Worm (Caenorhabditis elegans) whole organism, mixed stage, embryonic: ENCODE measurements around the gene hsp-6.

Experiments used
- ceh-39 ChIP-seq: fragments of 150-350 bp; optimal IDR thresholded peaks from 2 replicates; lab custom pipeline; 2014; ENCODE audit warnings: missing biosample characterization, missing genetic modification characterization
- ceh-43 ChIP-seq: fragments of 200-800 bp; sonication (Bioruptor generic); optimal IDR thresholded peaks from 2 replicates; lab custom pipeline; 2018; ENCODE audit warnings: mild to moderate bottlenecking, missing genetic modification characterization, moderate library complexity, missing compliant biosample characterization
- ces-1 ChIP-seq: fragments of 150-350 bp; optimal IDR thresholded peaks from 2 replicates; lab custom pipeline; 2014; ENCODE audit warnings: missing biosample characterization, missing genetic modification reagents, missing genetic modification characterization
- elt-1 ChIP-seq: sonication (generic microtip); optimal IDR thresholded peaks from 2 replicates; lab custom pipeline; 2017; ENCODE audit warnings: missing genetic modification characterization, mild to moderate bottlenecking, missing compliant biosample characterization, antibody characterized with exemption, moderate library complexity, borderline replicate concordance; ENCODE audit not compliant: insufficient read depth
- elt-3 ChIP-seq: fragments of 150-350 bp; optimal IDR thresholded peaks from 2 replicates; lab custom pipeline; 2014; ENCODE audit warnings: missing biosample characterization, missing genetic modification characterization
- lin-13 ChIP-seq: fragments of 150-350 bp; optimal IDR thresholded peaks from 2 replicates; lab custom pipeline; 2014; ENCODE audit warnings: missing biosample characterization, missing genetic modification characterization
- mep-1 ChIP-seq: fragments of 150-350 bp; optimal IDR thresholded peaks from 2 replicates; lab custom pipeline; 2017; ENCODE audit warnings: missing biosample characterization, missing genetic modification reagents, missing genetic modification characterization, inconsistent platforms
- unc-39 ChIP-seq: fragments of 150-350 bp; optimal IDR thresholded peaks from 2 replicates; lab custom pipeline; 2014; ENCODE audit warnings: missing biosample characterization, missing genetic modification characterization
- ztf-11 ChIP-seq: fragments of 150-350 bp; optimal IDR thresholded peaks from 2 replicates; lab custom pipeline; 2014; ENCODE audit warnings: missing biosample characterization, missing genetic modification characterization

- TF ChIP-seq mep-1 (tag; lab: Kevin White, UChicago) (no peak), elt-3 (tag; lab: Kevin White, UChicago) (no peak), ceh-39 (tag; lab: Kevin White, UChicago) (no peak), elt-1 (tag; lab: Kevin White, UChicago) (no peak), ces-1 (GFP tag; lab: Kevin White, UChicago) (no peak), unc-39 (tag; lab: Kevin White, UChicago) (no peak), ceh-43 (no peak), ztf-11 (no peak), lin-13 (tag; lab: Kevin White, UChicago) (no peak)
Measured at ce11 chrV:4787836-4788235, 38.7 kb downstream of the hsp-6 start.
